Worm (Caenorhabditis elegans): ENCODE data around the gene F16G10.2.

Gene F16G10.2

ce11 chrII:2377751-2378150 is 2.7 kb downstream of the F16G10.2 start, which contains the start of gene F16G10.6:
Gene F16G10.6, minus strand, starts transcription at chrII:2377851.
- TF ChIP-seq mab-5 (tag; optimal IDR thresholded peaks at IDR 0.05) (no peak), mep-1 (tag; optimal IDR thresholded peaks at IDR 0.05) (no peak), sptf-1 (tag; optimal IDR thresholded peaks at IDR 0.05) (no peak), flh-1 (GFP tag; optimal IDR thresholded peaks at IDR 0.05) (no peak), lsy-2 (tag; optimal IDR thresholded peaks at IDR 0.05) (no peak), cnd-1 (tag; optimal IDR thresholded peaks at IDR 0.05) (no peak), ces-1 (GFP tag; optimal IDR thresholded peaks at IDR 0.05) (no peak), blmp-1 (tag; optimal IDR thresholded peaks at IDR 0.05) (no peak), tbx-8 (GFP tag; optimal IDR thresholded peaks at IDR 0.05) (no peak), ztf-11 (tag; optimal IDR thresholded peaks at IDR 0.05) (no peak), bed-3 (GFP tag; optimal IDR thresholded peaks at IDR 0.05) (no peak), pha-4 (tag; optimal IDR thresholded peaks at IDR 0.05) (no peak), ceh-83 (GFP tag; optimal IDR thresholded peaks at IDR 0.05) (no peak), ceh-43 (GFP tag; optimal IDR thresholded peaks at IDR 0.05) (no peak), nhr-2 (tag; optimal IDR thresholded peaks at IDR 0.05) (no peak)

- TF ChIP-seq flh-1 (GFP tag; optimal IDR thresholded peaks at IDR 0.05) (no peak), unc-62 (GFP tag; optimal IDR thresholded peaks at IDR 0.05) (no peak), nhr-237 (tag; optimal IDR thresholded peaks at IDR 0.05) (no peak), drap-1 (GFP tag; optimal IDR thresholded peaks at IDR 0.05) (no peak), nhr-76 (tag; optimal IDR thresholded peaks at IDR 0.05) (no peak), sem-2 (GFP tag; optimal IDR thresholded peaks at IDR 0.05) (no peak), unc-39 (tag; optimal IDR thresholded peaks at IDR 0.05) (no peak), lin-13 (tag; optimal IDR thresholded peaks at IDR 0.05) (no peak), elt-1 (tag; optimal IDR thresholded peaks at IDR 0.05; ENCODE audit: borderline replicate concordance, insufficient read depth) (no peak), pha-4 (tag; optimal IDR thresholded peaks at IDR 0.05) (no peak), tbx-8 (GFP tag; optimal IDR thresholded peaks at IDR 0.05) (no peak), unc-120 (tag; optimal IDR thresholded peaks at IDR 0.05; ENCODE audit: poor library complexity, severe bottlenecking) (no peak), ham-2 (GFP tag; optimal IDR thresholded peaks at IDR 0.05) (no peak), hlh-1 (tag; optimal IDR thresholded peaks at IDR 0.05) (no peak), blmp-1 (tag; optimal IDR thresholded peaks at IDR 0.05) (no peak), lin-32 (GFP tag; optimal IDR thresholded peaks at IDR 0.05) (no peak)
Observed at ce11 chrII:2378465-2379009, 3.5 kb downstream of the F16G10.2 start.

- TF ChIP-seq ceh-39 (tag; optimal IDR thresholded peaks at IDR 0.05) (no peak), ceh-83 (GFP tag; optimal IDR thresholded peaks at IDR 0.05) (no peak), elt-1 (tag; optimal IDR thresholded peaks at IDR 0.05; ENCODE audit: borderline replicate concordance, insufficient read depth) (no peak), blmp-1 (tag; optimal IDR thresholded peaks at IDR 0.05) (no peak), sem-2 (GFP tag; optimal IDR thresholded peaks at IDR 0.05) (no peak), lin-32 (GFP tag; optimal IDR thresholded peaks at IDR 0.05) (no peak)
Observed at ce11 chrII:2379673-2380072, 4.6 kb downstream of the F16G10.2 start.

- TF ChIP-seq lsy-2 (tag; optimal IDR thresholded peaks at IDR 0.05) = peak; percentile 29
- no peak for TF ChIP-seq drap-1 (GFP tag; optimal IDR thresholded peaks at IDR 0.05)
Observed at ce11 chrII:2380174-2380573, 5.1 kb downstream of the F16G10.2 start, which contains the start of gene F16G10.7. Gene F16G10.7, minus strand, starts transcription at chrII:2380274.

ce11 chrII:2383334-2383733 is 8.3 kb downstream of the F16G10.2 start, which contains the start of gene F16G10.8:
Gene F16G10.8, minus strand, starts transcription at chrII:2383434.
- TF ChIP-seq nhr-2 (tag; optimal IDR thresholded peaks at IDR 0.05) (no peak), unc-39 (tag; optimal IDR thresholded peaks at IDR 0.05) (no peak), unc-62 (GFP tag; optimal IDR thresholded peaks at IDR 0.05) (no peak), mab-5 (tag; optimal IDR thresholded peaks at IDR 0.05) (no peak), nhr-28 (tag; optimal IDR thresholded peaks at IDR 0.05) (no peak), mep-1 (tag; optimal IDR thresholded peaks at IDR 0.05) (no peak), blmp-1 (tag; optimal IDR thresholded peaks at IDR 0.05) (no peak), pha-4 (tag; optimal IDR thresholded peaks at IDR 0.05) (no peak), bed-3 (GFP tag; optimal IDR thresholded peaks at IDR 0.05) (no peak), sem-2 (GFP tag; optimal IDR thresholded peaks at IDR 0.05) (no peak), ceh-83 (GFP tag; optimal IDR thresholded peaks at IDR 0.05) (no peak), nhr-76 (tag; optimal IDR thresholded peaks at IDR 0.05) (no peak), ztf-11 (tag; optimal IDR thresholded peaks at IDR 0.05) (no peak), ces-1 (GFP tag; optimal IDR thresholded peaks at IDR 0.05) (no peak), M03D4.4 (tag; optimal IDR thresholded peaks at IDR 0.05) (no peak), cnd-1 (tag; optimal IDR thresholded peaks at IDR 0.05) (no peak), snpc-4 (tag; optimal IDR thresholded peaks at IDR 0.05) (no peak), sptf-1 (tag; optimal IDR thresholded peaks at IDR 0.05) (no peak), hlh-1 (tag; optimal IDR thresholded peaks at IDR 0.05) (no peak), drap-1 (GFP tag; optimal IDR thresholded peaks at IDR 0.05) (no peak)

Measured in whole organism, mixed stage, embryonic.